Worm (Caenorhabditis elegans): ENCODE measurements around the gene ttr-41.

The ttr-41 gene

ce11 chrII:4726750-4727384 is 802 bp downstream of the ttr-41 start:
- TF ChIP-seq flt-1 (GFP tag; IDR thresholded peaks at IDR 0.05) (no peak), pes-1 (GFP tag; IDR thresholded peaks at IDR 0.05) (no peak), ceh-13 (GFP tag; optimal IDR thresholded peaks at IDR 0.05) (no peak), ets-7 (tag; optimal IDR thresholded peaks at IDR 0.05) (no peak)

- no peak for TF ChIP-seq flt-1 (GFP tag; IDR thresholded peaks at IDR 0.05)
- no peak for TF ChIP-seq sea-1 (GFP tag; conservative IDR thresholded peaks at IDR 0.05)
These were observed 1.5 kb downstream of the ttr-41 start, which contains the start of gene F10G7.10 for ce11 chrII:4726120-4726519. Gene F10G7.10 (minus strand): TSS chrII:4726264.

DNA sequence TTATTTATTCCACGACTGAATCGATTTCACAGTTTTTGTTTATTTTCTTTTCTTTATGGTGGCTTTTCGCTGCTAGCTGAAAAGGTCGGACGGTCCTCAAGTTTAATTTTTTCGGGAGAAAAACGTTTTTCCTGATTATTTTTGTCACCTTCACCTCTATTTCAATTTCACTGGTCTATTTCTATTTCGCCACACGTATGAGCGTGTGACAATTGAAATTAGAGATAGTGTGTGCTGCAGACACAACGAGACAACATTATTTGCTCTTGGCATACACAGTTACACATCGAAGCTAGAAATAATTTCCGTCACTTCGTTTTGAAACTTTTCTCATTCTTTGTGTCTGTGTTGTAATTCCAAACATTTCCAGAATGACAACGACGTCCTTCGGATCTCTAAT is 12.0 kb downstream of the ttr-41 start, which contains the start of gene F41C3.8:
F41C3.8 (plus strand) TSS at position 371 of the 400 bp plus-strand sequence.
- TF ChIP-seq ceh-13 (GFP tag; optimal IDR thresholded peaks at IDR 0.05) (no peak), sea-1 (GFP tag; conservative IDR thresholded peaks at IDR 0.05) (no peak), pes-1 (GFP tag; IDR thresholded peaks at IDR 0.05) (no peak), ets-7 (tag; optimal IDR thresholded peaks at IDR 0.05) (no peak), flt-1 (GFP tag; IDR thresholded peaks at IDR 0.05) (no peak), tra-4 (tag; optimal IDR thresholded peaks at IDR 0.05) (no peak), hmg-4 (GFP tag; optimal IDR thresholded peaks at IDR 0.05) (no peak), hmbx-1 (tag; optimal IDR thresholded peaks at IDR 0.05) (no peak), ama-1 (optimal IDR thresholded peaks at IDR 0.05) (no peak), scrt-1 (GFP tag; IDR thresholded peaks at IDR 0.05) (no peak), aly-1 (tag; optimal IDR thresholded peaks at IDR 0.05) (no peak), F13C5.2 (tag; optimal IDR thresholded peaks at IDR 0.05) (no peak), B0310.2 (tag; optimal IDR thresholded peaks at IDR 0.05) (no peak), tbx-11 (GFP tag; IDR thresholded peaks at IDR 0.05) (no peak), tbx-37 (GFP tag; conservative IDR thresholded peaks at IDR 0.05) (no peak), hnd-1 (tag; optimal IDR thresholded peaks at IDR 0.05) (no peak)

DNA sequence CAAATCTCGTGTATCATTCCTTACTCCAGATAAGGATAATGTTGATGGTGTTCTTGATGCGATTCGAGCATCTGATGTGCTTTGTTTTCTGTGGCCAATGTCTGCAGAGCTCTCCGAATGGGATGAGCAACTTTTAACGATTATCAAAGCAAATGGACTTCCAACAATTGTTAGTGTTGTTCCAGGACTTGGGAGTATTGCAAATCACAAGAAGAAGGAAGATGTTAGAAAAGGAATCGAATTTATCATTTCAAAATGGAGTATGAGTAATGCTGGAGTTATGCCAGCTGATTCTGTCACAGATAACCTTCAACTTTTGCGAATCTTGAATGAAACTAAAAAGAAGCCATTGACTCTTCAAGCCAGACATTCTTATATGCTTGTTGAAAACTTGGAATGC is 16.9 kb downstream of the ttr-41 start:
- TF ChIP-seq F13C5.2 (tag; optimal IDR thresholded peaks at IDR 0.05) (no peak), hmg-4 (GFP tag; optimal IDR thresholded peaks at IDR 0.05) (no peak), aly-1 (tag; optimal IDR thresholded peaks at IDR 0.05) (no peak), tra-4 (tag; optimal IDR thresholded peaks at IDR 0.05) (no peak), ceh-36 (tag; optimal IDR thresholded peaks at IDR 0.05) (no peak), scrt-1 (GFP tag; IDR thresholded peaks at IDR 0.05) (no peak), hmbx-1 (tag; optimal IDR thresholded peaks at IDR 0.05) (no peak), pes-1 (GFP tag; IDR thresholded peaks at IDR 0.05) (no peak)

DNA sequence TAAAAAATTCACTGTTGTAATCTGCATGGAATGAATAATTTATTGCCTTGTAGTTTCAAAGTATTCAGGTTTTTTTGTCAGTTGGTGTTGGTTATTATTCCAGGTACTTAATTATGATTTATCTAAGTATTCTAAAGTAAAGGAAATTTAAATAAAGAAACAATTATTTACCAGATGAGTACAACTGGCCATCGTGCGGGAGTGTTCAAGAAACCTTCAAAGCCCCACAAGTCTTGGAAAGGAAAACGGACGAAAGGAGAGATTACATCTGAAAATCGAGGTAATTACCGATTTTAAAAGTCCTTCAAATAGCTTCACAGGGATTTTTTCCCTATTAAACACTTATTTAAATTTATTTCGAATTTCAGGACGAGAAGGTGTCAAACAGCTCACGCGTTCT is 17.5 kb downstream of the ttr-41 start, which contains the start of gene tag-151:
tag-151 (plus strand) TSS at position 158 of the 400 bp plus-strand sequence.
- TF ChIP-seq B0310.2 (tag; optimal IDR thresholded peaks at IDR 0.05): no peak
- TF ChIP-seq scrt-1 (GFP tag; IDR thresholded peaks at IDR 0.05): no peak
- no peak for TF ChIP-seq tbx-37 (GFP tag; conservative IDR thresholded peaks at IDR 0.05)
- TF ChIP-seq pes-1 (GFP tag; IDR thresholded peaks at IDR 0.05): no peak
- no peak for TF ChIP-seq ets-7 (tag; optimal IDR thresholded peaks at IDR 0.05)
- no peak for TF ChIP-seq ceh-13 (GFP tag; optimal IDR thresholded peaks at IDR 0.05)
- TF ChIP-seq tbx-11 (GFP tag; IDR thresholded peaks at IDR 0.05): no peak
- TF ChIP-seq ceh-36 (tag; optimal IDR thresholded peaks at IDR 0.05): no peak
- no peak for TF ChIP-seq ama-1 (optimal IDR thresholded peaks at IDR 0.05)
- TF ChIP-seq aly-1 (tag; optimal IDR thresholded peaks at IDR 0.05): no peak
- no peak for TF ChIP-seq F13C5.2 (tag; optimal IDR thresholded peaks at IDR 0.05)
- TF ChIP-seq sea-1 (GFP tag; conservative IDR thresholded peaks at IDR 0.05): no peak
- no peak for TF ChIP-seq hmbx-1 (tag; optimal IDR thresholded peaks at IDR 0.05)

- TF ChIP-seq B0310.2 (tag; optimal IDR thresholded peaks at IDR 0.05) (no peak), F13C5.2 (tag; optimal IDR thresholded peaks at IDR 0.05) (peak; percentile 12)
These were observed 21.3 kb downstream of the ttr-41 start, which contains the start of the genes F10G7.9 and tsn-1 for ce11 chrII:4706359-4706871. Gene F10G7.9 (minus strand): TSS chrII:4706485. Gene tsn-1 (plus strand): TSS chrII:4706821.

ce11 chrII:4703011-4703410 is 24.7 kb downstream of the ttr-41 start:
- TF ChIP-seq tra-4 (tag; optimal IDR thresholded peaks at IDR 0.05): no peak
- TF ChIP-seq hnd-1 (tag; optimal IDR thresholded peaks at IDR 0.05): no peak
- no peak for TF ChIP-seq hmbx-1 (tag; optimal IDR thresholded peaks at IDR 0.05)
- TF ChIP-seq ets-7 (tag; optimal IDR thresholded peaks at IDR 0.05): no peak
- TF ChIP-seq tbx-37 (GFP tag; conservative IDR thresholded peaks at IDR 0.05): no peak
- no peak for TF ChIP-seq ama-1 (optimal IDR thresholded peaks at IDR 0.05)

ce11 chrII:4701482-4702119 is 26.1 kb downstream of the ttr-41 start, which contains the start of gene unc-85:
Gene unc-85 (plus strand): TSS chrII:4702069.
- TF ChIP-seq scrt-1 (GFP tag; IDR thresholded peaks at IDR 0.05) (peak; percentile 71), sea-1 (GFP tag; conservative IDR thresholded peaks at IDR 0.05) (peak; percentile 65; the same call in 1 of the 2 replicates), tbx-37 (GFP tag; conservative IDR thresholded peaks at IDR 0.05) (peak; percentile 45; the same call in 1 of the 2 replicates), pes-1 (GFP tag; IDR thresholded peaks at IDR 0.05) (peak; percentile 79), aly-1 (tag; optimal IDR thresholded peaks at IDR 0.05) (peak; percentile 44), ets-7 (tag; optimal IDR thresholded peaks at IDR 0.05) (peak; percentile 58), hmg-4 (GFP tag; optimal IDR thresholded peaks at IDR 0.05) (peak; percentile 78), hnd-1 (tag; optimal IDR thresholded peaks at IDR 0.05) (peak; percentile 25), tbx-11 (GFP tag; IDR thresholded peaks at IDR 0.05) (peak; percentile 68), flt-1 (GFP tag; IDR thresholded peaks at IDR 0.05) (peak; percentile 63), F13C5.2 (tag; optimal IDR thresholded peaks at IDR 0.05) (peak; percentile 81), B0310.2 (tag; optimal IDR thresholded peaks at IDR 0.05) (peak; percentile 18)

Data from whole organism, early embryonic.